Fruit fly (Drosophila melanogaster): ENCODE data around the gene CG5653.

dm6 chr3L:8931916-8932315, 34.3 kb downstream of the CG5653 start:
- no peak for TF ChIP-seq dpn (GFP tag; optimal IDR thresholded peaks at IDR 0.05)
- no peak for TF ChIP-seq CG9437 (GFP tag; optimal IDR thresholded peaks at IDR 0.05)
- no peak for TF ChIP-seq CG8388 (GFP tag; optimal IDR thresholded peaks at IDR 0.05)
